Fruit fly (Drosophila melanogaster) whole organism, embryonic: ENCODE results near the gene msps.

Experiments
- Awh ChIP-seq: fragments of 200-800 bp; sonication (Bioruptor generic); IDR thresholded peaks from 2 replicates; pipeline ENCODE4, ENCODE4 v1.3.6; 2022; ENCODE audit warnings: missing biosample characterization, missing genetic modification characterization
- Bteb2 ChIP-seq: fragments of 200-800 bp; sonication (Bioruptor generic); optimal IDR thresholded peaks from 2 replicates; lab custom pipeline; 2016; ENCODE audit warnings: missing biosample characterization, missing genetic modification characterization
- CG12391 ChIP-seq: fragments of 200-800 bp; sonication (Bioruptor generic); optimal IDR thresholded peaks from 3 replicates; lab custom pipeline; 2018; ENCODE audit warnings: missing biosample characterization, mild to moderate bottlenecking, missing genetic modification characterization, moderate library complexity
- CG12744 ChIP-seq: fragments of 200-800 bp; sonication (Bioruptor generic); optimal IDR thresholded peaks from 2 replicates; lab custom pipeline; 2016; ENCODE audit warnings: missing biosample characterization, missing genetic modification characterization
- CG13296 ChIP-seq: fragments of 200-800 bp; sonication (Bioruptor generic); optimal IDR thresholded peaks from 3 replicates; lab custom pipeline; 2018; ENCODE audit warnings: missing biosample characterization, mild to moderate bottlenecking, missing genetic modification characterization
- CG14014 ChIP-seq: fragments of 200-800 bp; sonication (Bioruptor generic); IDR thresholded peaks from 2 replicates; pipeline ENCODE4 v1.3.6; 2022; ENCODE audit warnings: missing biosample characterization, missing genetic modification characterization
- CG14441 ChIP-seq: fragments of 200-800 bp; sonication (Bioruptor generic); IDR thresholded peaks from 2 replicates; pipeline ENCODE4 v1.3.6; 2022; ENCODE audit warnings: missing biosample characterization, missing genetic modification characterization
- CG15479 ChIP-seq: fragments of 200-800 bp; sonication (Bioruptor generic); optimal IDR thresholded peaks from 3 replicates; lab custom pipeline; 2019; ENCODE audit warnings: missing biosample characterization, mild to moderate bottlenecking, missing genetic modification characterization, moderate library complexity
- CG17385 ChIP-seq: fragments of 200-800 bp; sonication (Bioruptor generic); optimal IDR thresholded peaks from 3 replicates; lab custom pipeline; 2018; ENCODE audit warnings: missing biosample characterization, mild to moderate bottlenecking, missing genetic modification characterization
- CG2116 ChIP-seq: fragments of 200-800 bp; sonication (Bioruptor generic); optimal IDR thresholded peaks from 3 replicates; lab custom pipeline; 2018; ENCODE audit warnings: missing biosample characterization, mild to moderate bottlenecking, missing genetic modification characterization
- CG31441 ChIP-seq: fragments of 200-800 bp; sonication (Bioruptor generic); IDR thresholded peaks from 2 replicates; pipeline ENCODE4 v1.3.6; 2022; ENCODE audit warnings: missing biosample characterization, missing genetic modification characterization
- CG4360 ChIP-seq: fragments of 200-800 bp; sonication (Bioruptor generic); IDR thresholded peaks from 2 replicates; pipeline ENCODE4 v1.3.6; 2022; ENCODE audit warnings: missing biosample characterization, missing genetic modification characterization
- CG6813 ChIP-seq: fragments of 200-800 bp; sonication (Bioruptor generic); optimal IDR thresholded peaks from 2 replicates; lab custom pipeline; 2017; ENCODE audit warnings: missing biosample characterization, missing genetic modification characterization, mild to moderate bottlenecking, moderate library complexity, missing genetic modification reagents
- CG7357 ChIP-seq: fragments of 200-800 bp; sonication (Bioruptor generic); IDR thresholded peaks from 3 replicates; pipeline ENCODE4 v1.3.6; 2022; ENCODE audit warnings: missing biosample characterization, missing genetic modification characterization
- CG8281 ChIP-seq: fragments of 200-800 bp; sonication (Bioruptor generic); optimal IDR thresholded peaks from 2 replicates; lab custom pipeline; 2018; ENCODE audit warnings: missing biosample characterization, mild to moderate bottlenecking, missing genetic modification characterization, moderate library complexity
- CG8359 ChIP-seq: fragments of 200-800 bp; sonication (Bioruptor generic); optimal IDR thresholded peaks from 2 replicates; lab custom pipeline; 2017; ENCODE audit warnings: missing biosample characterization, mild to moderate bottlenecking, missing genetic modification characterization, borderline replicate concordance
- D19A ChIP-seq: fragments of 200-800 bp; optimal IDR thresholded peaks from 3 replicates; lab custom pipeline; 2019; ENCODE audit warnings: missing biosample characterization, mild to moderate bottlenecking, missing genetic modification characterization, moderate library complexity
- Deaf1 ChIP-seq: fragments of 200-800 bp; optimal IDR thresholded peaks from 3 replicates; lab custom pipeline; 2019; ENCODE audit warnings: missing biosample characterization, mild to moderate bottlenecking, missing genetic modification characterization, moderate library complexity
- H15 ChIP-seq: fragments of 200-800 bp; sonication (Bioruptor generic); IDR thresholded peaks from 3 replicates; pipeline ENCODE4 v1.3.6; 2022; ENCODE audit warnings: missing biosample characterization, missing genetic modification characterization
- Hr39 ChIP-seq: fragments of >200 bp; optimal IDR thresholded peaks from 2 replicates; lab custom pipeline; 2017
- Hsf ChIP-seq: fragments of 200-800 bp; sonication (Bioruptor generic); optimal IDR thresholded peaks from 3 replicates; lab custom pipeline; 2016; ENCODE audit warnings: missing biosample characterization, missing genetic modification characterization
- Med ChIP-seq: fragments of 200-800 bp; sonication (Bioruptor generic); peaks from one replicate; lab custom pipeline; 2016; ENCODE audit warnings: missing biosample characterization, missing genetic modification characterization, mild to moderate bottlenecking, inconsistent platforms, moderate library complexity
- Optix ChIP-seq: fragments of 200-800 bp; sonication (Bioruptor generic); IDR thresholded peaks from 3 replicates; pipeline ENCODE4 v1.3.6; 2022; ENCODE audit warnings: missing biosample characterization, missing genetic modification characterization
- Pdp1 ChIP-seq, 2 experiments: fragments of 200-800 bp; sonication (Bioruptor generic); optimal IDR thresholded peaks; 3 replicates each; lab custom pipeline; 2016; ENCODE audit warnings: missing biosample characterization in 2 of 2, missing genetic modification characterization in 2 of 2, mild to moderate bottlenecking in 1 of 2, moderate library complexity in 1 of 2
- Xrp1 ChIP-seq: fragments of 200-800 bp; sonication (Bioruptor generic); IDR thresholded peaks from 2 replicates; pipeline ENCODE4 v1.3.6; 2022; ENCODE audit warnings: missing biosample characterization, missing genetic modification characterization
- ara ChIP-seq: fragments of 200-800 bp; sonication (Bioruptor generic); IDR thresholded peaks from 2 replicates; pipeline ENCODE4 v1.3.6; 2022; ENCODE audit warnings: missing biosample characterization, missing genetic modification characterization
- bsh ChIP-seq, 2 experiments: fragments of 200-800 bp; sonication (Bioruptor generic); optimal IDR thresholded peaks; 2 replicates each; lab custom pipeline; 2017 to 2018; ENCODE audit warnings: mild to moderate bottlenecking in 2 of 2, missing biosample characterization in 2 of 2, missing genetic modification characterization in 2 of 2, moderate library complexity in 1 of 2
- chinmo ChIP-seq: fragments of 200-800 bp; sonication (Bioruptor generic); IDR thresholded peaks from 4 replicates; pipeline ENCODE4 v1.3.6; 2022; ENCODE audit warnings: missing biosample characterization, missing genetic modification characterization; ENCODE audit not compliant: partially characterized antibody
- ci ChIP-seq: fragments of 200-800 bp; sonication (Bioruptor generic); IDR thresholded peaks from 3 replicates; pipeline ENCODE4 v1.3.6; 2022; ENCODE audit warnings: missing biosample characterization, missing genetic modification characterization
- corto ChIP-seq: fragments of 200-800 bp; sonication (Bioruptor generic); optimal IDR thresholded peaks from 2 replicates; lab custom pipeline; 2016; ENCODE audit warnings: missing biosample characterization, mild to moderate bottlenecking, missing genetic modification characterization, moderate library complexity
- croc ChIP-seq: fragments of 200-800 bp; sonication (Bioruptor generic); conservative IDR thresholded peaks from 3 replicates; pipeline ENCODE4 v1.3.6; 2022; ENCODE audit warnings: missing biosample characterization, missing genetic modification characterization
- crol ChIP-seq: fragments of 200-800 bp; sonication (Bioruptor generic); IDR thresholded peaks from 2 replicates; pipeline ENCODE4 v1.3.6; 2022; ENCODE audit warnings: missing biosample characterization, missing genetic modification characterization
- ftz-f1 ChIP-seq: fragments of 200-800 bp; sonication (Bioruptor generic); optimal IDR thresholded peaks from 2 replicates; lab custom pipeline; 2016; ENCODE audit warnings: missing biosample characterization, missing genetic modification characterization
- gro ChIP-seq: fragments of 200-800 bp; sonication (Bioruptor generic); optimal IDR thresholded peaks from 2 replicates; lab custom pipeline; 2016; ENCODE audit warnings: missing biosample characterization, missing genetic modification characterization
- hkb ChIP-seq, 2 experiments: fragments of 200-800 bp in 1 of 2; fragments of >200 bp in 1 of 2; sonication (Bioruptor generic) in 1 of 2; IDR thresholded peaks in 1 of 2; optimal IDR thresholded peaks in 1 of 2; 2 replicates each; pipeline versions ENCODE4 v1.3.6 to Lab custom; 2017 to 2022; ENCODE audit warnings: missing biosample characterization in 1 of 2, missing genetic modification characterization in 1 of 2
- kay ChIP-seq: fragments of 200-800 bp; sonication (Bioruptor generic); optimal IDR thresholded peaks from 2 replicates; lab custom pipeline; 2016; ENCODE audit warnings: missing biosample characterization, missing genetic modification characterization
- ken ChIP-seq: fragments of 200-800 bp; sonication (Bioruptor generic); IDR thresholded peaks from 3 replicates; pipeline ENCODE4 v1.3.6; 2022; ENCODE audit warnings: missing biosample characterization, missing genetic modification characterization
- kni ChIP-seq: fragments of 200-800 bp; sonication (Bioruptor generic); optimal IDR thresholded peaks from 3 replicates; lab custom pipeline; 2017; ENCODE audit warnings: mild to moderate bottlenecking, missing biosample characterization, missing genetic modification reagents, missing genetic modification characterization
- phol ChIP-seq: fragments of 200-800 bp; sonication (Bioruptor generic); optimal IDR thresholded peaks from 3 replicates; lab custom pipeline; 2018; ENCODE audit warnings: missing biosample characterization, mild to moderate bottlenecking, missing genetic modification characterization, moderate library complexity
- pita ChIP-seq: fragments of 200-800 bp; sonication (Bioruptor generic); optimal IDR thresholded peaks from 2 replicates; lab custom pipeline; 2017; ENCODE audit warnings: missing biosample characterization, mild to moderate bottlenecking, missing genetic modification characterization
- pros ChIP-seq: fragments of 200-800 bp; sonication (Bioruptor generic); optimal IDR thresholded peaks from 3 replicates; lab custom pipeline; 2019; ENCODE audit warnings: missing biosample characterization, mild to moderate bottlenecking, missing genetic modification characterization, moderate library complexity
- sd ChIP-seq: fragments of 200-800 bp; sonication (Bioruptor generic); optimal IDR thresholded peaks from 3 replicates; lab custom pipeline; 2018; ENCODE audit warnings: missing biosample characterization, mild to moderate bottlenecking, missing genetic modification characterization, moderate library complexity
- slp2 ChIP-seq: fragments of 200-800 bp; sonication (Bioruptor generic); optimal IDR thresholded peaks from 2 replicates; lab custom pipeline; 2016; ENCODE audit warnings: missing biosample characterization, missing genetic modification characterization
- sqz ChIP-seq: fragments of 200-800 bp; sonication (Bioruptor generic); optimal IDR thresholded peaks from 3 replicates; lab custom pipeline; 2018; ENCODE audit warnings: missing biosample characterization, mild to moderate bottlenecking, missing genetic modification characterization
- sug ChIP-seq: fragments of 200-800 bp; optimal IDR thresholded peaks from 2 replicates; lab custom pipeline; 2019; ENCODE audit warnings: missing biosample characterization, mild to moderate bottlenecking, missing genetic modification characterization, moderate library complexity
- tll ChIP-seq, 2 experiments: fragments of 200-800 bp in 1 of 2; fragments of >200 bp in 1 of 2; sonication (Bioruptor generic) in 1 of 2; optimal IDR thresholded peaks; 2 replicates each; lab custom pipeline; 2017 to 2019; ENCODE audit warnings: missing biosample characterization in 2 of 2, missing genetic modification characterization in 2 of 2, mild to moderate bottlenecking in 1 of 2, moderate library complexity in 1 of 2
- unpg ChIP-seq: fragments of 200-800 bp; sonication (Bioruptor generic); optimal IDR thresholded peaks from 3 replicates; lab custom pipeline; 2018; ENCODE audit warnings: missing biosample characterization, mild to moderate bottlenecking, missing genetic modification characterization, moderate library complexity
- yki ChIP-seq: fragments of >200 bp; optimal IDR thresholded peaks from 3 replicates; lab custom pipeline; 2018
- zf30C ChIP-seq: fragments of 200-800 bp; sonication (Bioruptor generic); optimal IDR thresholded peaks from 3 replicates; lab custom pipeline; 2018; ENCODE audit warnings: missing biosample characterization, mild to moderate bottlenecking, missing genetic modification characterization

Gene msps

DNA sequence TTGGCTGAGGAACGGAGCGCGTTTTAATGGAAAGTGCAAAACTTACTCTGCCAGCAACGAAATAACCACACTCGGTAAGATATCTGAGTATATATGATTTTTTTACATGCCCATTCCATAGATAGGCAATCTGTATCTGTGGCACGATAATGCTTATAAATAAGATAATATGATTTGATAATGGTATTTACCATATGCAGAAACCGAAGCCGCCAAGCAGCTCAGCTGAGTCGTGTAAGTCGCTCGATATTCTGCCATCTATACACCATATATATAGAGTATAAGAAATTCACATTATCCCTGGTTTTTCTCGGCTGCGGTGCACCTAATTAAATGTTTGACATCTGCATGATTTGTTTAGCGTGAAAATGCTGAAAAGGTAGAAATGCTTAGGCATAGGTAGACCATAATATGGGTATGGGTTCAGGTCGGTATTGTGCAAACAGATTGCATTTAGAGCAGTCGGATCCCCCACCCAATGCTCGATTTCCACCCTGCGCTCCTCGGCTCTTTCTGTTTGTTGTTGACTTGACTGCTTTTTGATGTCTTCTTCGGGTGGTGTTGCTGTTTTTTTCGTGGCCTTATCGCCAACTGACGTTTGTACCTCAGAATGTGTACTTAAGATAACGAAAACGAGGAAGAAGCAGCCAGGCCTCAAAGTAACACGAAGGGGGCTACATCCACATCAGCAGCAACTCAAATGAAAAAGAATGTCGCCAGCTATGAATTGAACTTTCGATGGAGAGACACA lies 43.6 kb upstream of the msps start:
- TF ChIP-seq tll (GFP tag; optimal IDR thresholded peaks at IDR 0.05; lab: Kevin White, UChicago): peak in 1 of 2 experiments; percentile 80
- no peak for TF ChIP-seq Pdp1 (GFP tag; optimal IDR thresholded peaks at IDR 0.05; lab: Kevin White, UChicago)
- TF ChIP-seq CG15479 (GFP tag; lab: Kevin White, UChicago): peak; percentile 55
- no peak for TF ChIP-seq Hr39 (lab: Kevin White, UChicago)
- no peak for TF ChIP-seq CG14441 (GFP tag; lab: Robert Waterston, UW)
- no peak for TF ChIP-seq CG14014 (GFP tag; lab: Robert Waterston, UW)
- peak; percentile 35 for TF ChIP-seq Deaf1 (tag; lab: Kevin White, UChicago)
- TF ChIP-seq D19A: peak; percentile 69
- peak; percentile 66 for TF ChIP-seq crol (GFP tag; lab: Robert Waterston, UW)
- no peak for TF ChIP-seq CG13296
- TF ChIP-seq Awh (GFP tag; lab: Robert Waterston, UW): no peak
- no peak for TF ChIP-seq CG2116 (GFP tag; lab: Kevin White, UChicago)
- no peak for TF ChIP-seq phol (tag; lab: Kevin White, UChicago)
- TF ChIP-seq Bteb2 (GFP tag; lab: Kevin White, UChicago): no peak
- TF ChIP-seq gro (GFP tag; lab: Kevin White, UChicago): no peak
- no peak for TF ChIP-seq zf30C
- peak; percentile 43 for TF ChIP-seq sd (tag; lab: Kevin White, UChicago)
- TF ChIP-seq pros (GFP tag; lab: Kevin White, UChicago): peak; percentile 17
- no peak for TF ChIP-seq croc
- TF ChIP-seq kni (GFP tag; lab: Kevin White, UChicago): peak; percentile 47
- TF ChIP-seq corto (GFP tag; lab: Kevin White, UChicago): no peak
- no peak for TF ChIP-seq Hsf (GFP tag; lab: Kevin White, UChicago)
- no peak for TF ChIP-seq CG7357 (GFP tag; lab: Robert Waterston, UW)
- TF ChIP-seq ara (GFP tag; lab: Robert Waterston, UW): no peak
- no peak for TF ChIP-seq Optix
- TF ChIP-seq unpg (GFP tag; lab: Kevin White, UChicago): no peak
- 0 out of 2 replicates have a peak, but pooled peaks have one; percentile 9 for TF ChIP-seq Xrp1 (GFP tag; lab: Robert Waterston, UW)
- no peak for TF ChIP-seq slp2 (GFP tag; lab: Kevin White, UChicago)
- TF ChIP-seq CG8281 (tag; lab: Kevin White, UChicago): no peak
- TF ChIP-seq CG31441 (GFP tag; lab: Robert Waterston, UW): no peak
- TF ChIP-seq pita: no peak
- TF ChIP-seq CG6813 (GFP tag; lab: Kevin White, UChicago): peak; percentile 24
- peak; percentile 73 for TF ChIP-seq Med (GFP tag; lab: Kevin White, UChicago)
- no peak for TF ChIP-seq CG12744 (GFP tag; lab: Kevin White, UChicago)
- TF ChIP-seq ci (GFP tag; lab: Robert Waterston, UW): peak; percentile 41; the same call in 1 of the 3 replicates
- peak; percentile 46 for TF ChIP-seq sqz
- TF ChIP-seq CG17385 (GFP tag; lab: Kevin White, UChicago): peak; percentile 63
- peak; percentile 16 for TF ChIP-seq CG8359 (GFP tag; lab: Kevin White, UChicago)
- no peak for TF ChIP-seq yki (lab: Kevin White, UChicago)
- TF ChIP-seq CG12391 (tag; lab: Kevin White, UChicago): no peak
- TF ChIP-seq ken (GFP tag; lab: Robert Waterston, UW): 0 out of 3 replicates have a peak, but pooled peaks have one; percentile 5
- no peak for TF ChIP-seq kay (GFP tag; lab: Kevin White, UChicago)
- peak; percentile 35 for TF ChIP-seq sug (tag; lab: Kevin White, UChicago)
- no peak for TF ChIP-seq H15 (GFP tag; lab: Robert Waterston, UW)
- no peak for TF ChIP-seq bsh (GFP tag; optimal IDR thresholded peaks at IDR 0.05; lab: Kevin White, UChicago)
- peak; percentile 20 for TF ChIP-seq CG4360
- no peak for TF ChIP-seq chinmo (GFP tag; lab: Robert Waterston, UW)
- TF ChIP-seq hkb (optimal IDR thresholded peaks at IDR 0.05; lab: Kevin White, UChicago): no peak
- 0 out of 2 replicates have a peak, but pooled peaks have one; percentile 15 for TF ChIP-seq hkb (GFP tag; IDR thresholded peaks at IDR 0.05; lab: Robert Waterston, UW)
- no peak for TF ChIP-seq ftz-f1
